Worm (Caenorhabditis elegans): ENCODE measurements around the gene F42E8.1.

F42E8.1 gene

ce11 chrV:13020014-13020413 lies 41.9 kb upstream of the F42E8.1 start:
- TF ChIP-seq aly-2 (tag; optimal IDR thresholded peaks at IDR 0.05): no peak
- TF ChIP-seq lsy-2 (tag; optimal IDR thresholded peaks at IDR 0.05): no peak
- TF ChIP-seq ceh-82 (tag; optimal IDR thresholded peaks at IDR 0.05): no peak
- TF ChIP-seq nhr-129 (tag; optimal IDR thresholded peaks at IDR 0.05): no peak
- no peak for TF ChIP-seq egl-27 (tag; optimal IDR thresholded peaks at IDR 0.05)
- TF ChIP-seq nhr-12 (tag; optimal IDR thresholded peaks at IDR 0.05): no peak
- no peak for TF ChIP-seq nhr-10 (tag; optimal IDR thresholded peaks at IDR 0.05)
- no peak for TF ChIP-seq mbf-1 (tag; optimal IDR thresholded peaks at IDR 0.05)
- TF ChIP-seq lin-39 (tag; optimal IDR thresholded peaks at IDR 0.05): no peak
- no peak for TF ChIP-seq nhr-21 (tag; optimal IDR thresholded peaks at IDR 0.05)
- TF ChIP-seq ceh-16 (tag; optimal IDR thresholded peaks at IDR 0.05): no peak
- no peak for TF ChIP-seq ama-1 (optimal IDR thresholded peaks at IDR 0.05)
- no peak for TF ChIP-seq zag-1 (tag; optimal IDR thresholded peaks at IDR 0.05)
- no peak for TF ChIP-seq Y55F3AM.14 (GFP tag; optimal IDR thresholded peaks at IDR 0.05)
- no peak for TF ChIP-seq lin-13 (GFP tag; optimal IDR thresholded peaks at IDR 0.05)
- TF ChIP-seq dmd-4 (tag; optimal IDR thresholded peaks at IDR 0.05): no peak
- TF ChIP-seq sma-9 (GFP tag; optimal IDR thresholded peaks at IDR 0.05): no peak
- TF ChIP-seq sma-9 (tag; optimal IDR thresholded peaks at IDR 0.05): no peak

ce11 chrV:13020638-13021037 lies 41.3 kb upstream of the F42E8.1 start:
- TF ChIP-seq skn-1 (tag; optimal IDR thresholded peaks at IDR 0.05) (no peak), nhr-12 (tag; optimal IDR thresholded peaks at IDR 0.05) (no peak), fos-1 (tag; optimal IDR thresholded peaks at IDR 0.05) (no peak), blmp-1 (tag; optimal IDR thresholded peaks at IDR 0.05; ENCODE audit: insufficient read depth) (no peak), unc-39 (tag; optimal IDR thresholded peaks at IDR 0.05) (no peak), nhr-25 (tag; optimal IDR thresholded peaks at IDR 0.05) (no peak), nhr-21 (tag; optimal IDR thresholded peaks at IDR 0.05) (no peak), nhr-237 (tag; optimal IDR thresholded peaks at IDR 0.05) (no peak)

- no peak for TF ChIP-seq crh-2 (tag; optimal IDR thresholded peaks at IDR 0.05)
- TF ChIP-seq gmeb-1 (tag; optimal IDR thresholded peaks at IDR 0.05): no peak
- no peak for TF ChIP-seq nhr-129 (tag; optimal IDR thresholded peaks at IDR 0.05)
- no peak for TF ChIP-seq nhr-6 (tag; optimal IDR thresholded peaks at IDR 0.05)
- TF ChIP-seq nhr-237 (tag; optimal IDR thresholded peaks at IDR 0.05): no peak
- no peak for TF ChIP-seq unc-62 (GFP tag; optimal IDR thresholded peaks at IDR 0.05)
- TF ChIP-seq mdl-1 (tag; optimal IDR thresholded peaks at IDR 0.05): no peak
- TF ChIP-seq peb-1 (tag; optimal IDR thresholded peaks at IDR 0.05): no peak
- TF ChIP-seq ceh-16 (tag; optimal IDR thresholded peaks at IDR 0.05): no peak
- no peak for TF ChIP-seq lin-11 (tag; optimal IDR thresholded peaks at IDR 0.05)
- no peak for TF ChIP-seq R02D3.7 (tag; optimal IDR thresholded peaks at IDR 0.05)
Observed at ce11 chrV:13021540-13021939, 40.4 kb upstream of the F42E8.1 start.

ce11 chrV:13022265-13022664 lies 39.7 kb upstream of the F42E8.1 start:
- TF ChIP-seq ztf-4 (tag; optimal IDR thresholded peaks at IDR 0.05): no peak
- TF ChIP-seq C34F6.9 (tag; optimal IDR thresholded peaks at IDR 0.05): no peak

ce11 chrV:13024499-13024898 lies 37.4 kb upstream of the F42E8.1 start:
- TF ChIP-seq ama-1 (optimal IDR thresholded peaks at IDR 0.05) (no peak), nhr-6 (tag; optimal IDR thresholded peaks at IDR 0.05) (no peak), nhr-77 (tag; optimal IDR thresholded peaks at IDR 0.05) (no peak), lin-11 (tag; optimal IDR thresholded peaks at IDR 0.05) (no peak), lin-39 (tag; optimal IDR thresholded peaks at IDR 0.05) (no peak), gmeb-1 (tag; optimal IDR thresholded peaks at IDR 0.05) (no peak)

ce11 chrV:13025283-13025682 lies 36.7 kb upstream of the F42E8.1 start:
- TF ChIP-seq fos-1 (tag; optimal IDR thresholded peaks at IDR 0.05): no peak
- TF ChIP-seq lin-39 (tag; optimal IDR thresholded peaks at IDR 0.05): no peak
- no peak for TF ChIP-seq nhr-237 (tag; optimal IDR thresholded peaks at IDR 0.05)
- TF ChIP-seq nhr-129 (tag; optimal IDR thresholded peaks at IDR 0.05): no peak
- TF ChIP-seq peb-1 (tag; optimal IDR thresholded peaks at IDR 0.05): no peak
- no peak for TF ChIP-seq elt-3 (tag; optimal IDR thresholded peaks at IDR 0.05)
- TF ChIP-seq lsy-2 (tag; optimal IDR thresholded peaks at IDR 0.05): no peak
- TF ChIP-seq ztf-11 (tag; optimal IDR thresholded peaks at IDR 0.05): no peak
- TF ChIP-seq mab-5 (tag; optimal IDR thresholded peaks at IDR 0.05): no peak
- no peak for TF ChIP-seq elt-1 (tag; optimal IDR thresholded peaks at IDR 0.05)
- no peak for TF ChIP-seq unc-62 (GFP tag; optimal IDR thresholded peaks at IDR 0.05)
- no peak for TF ChIP-seq aly-2 (tag; optimal IDR thresholded peaks at IDR 0.05)
